Worm (Caenorhabditis elegans): Measurements from ENCODE around the gene rrsr-1.

rrsr-1 gene

ce11 chrV:14394743-14395142 lies 30.1 kb downstream of the rrsr-1 start, which contains the start of gene C15H11.13:
Gene C15H11.13, plus strand, starts transcription at chrV:14395043.
- no peak for TF ChIP-seq nhr-6 (tag; optimal IDR thresholded peaks at IDR 0.05)
- TF ChIP-seq elt-1 (tag; optimal IDR thresholded peaks at IDR 0.05) = no peak
- TF ChIP-seq mdl-1 (tag; optimal IDR thresholded peaks at IDR 0.05) = no peak
- no peak for TF ChIP-seq sma-9 (GFP tag; optimal IDR thresholded peaks at IDR 0.05)
- TF ChIP-seq sma-9 (tag; optimal IDR thresholded peaks at IDR 0.05) = no peak

ce11 chrV:14393504-14393903 lies 31.3 kb downstream of the rrsr-1 start, which contains the start of gene C15H11.1:
Gene C15H11.1, plus strand, starts transcription at chrV:14393804.
- TF ChIP-seq unc-62 (GFP tag; optimal IDR thresholded peaks at IDR 0.05) (no peak), R02D3.7 (tag; optimal IDR thresholded peaks at IDR 0.05) (no peak), nhr-11 (tag; optimal IDR thresholded peaks at IDR 0.05) (no peak), elt-3 (tag; optimal IDR thresholded peaks at IDR 0.05) (no peak), F13H6.1 (tag; optimal IDR thresholded peaks at IDR 0.05) (no peak), sem-4 (tag; optimal IDR thresholded peaks at IDR 0.05) (no peak), crh-2 (tag; optimal IDR thresholded peaks at IDR 0.05) (no peak), mab-5 (tag; optimal IDR thresholded peaks at IDR 0.05) (no peak), skn-1 (tag; optimal IDR thresholded peaks at IDR 0.05) (no peak), mbf-1 (tag; optimal IDR thresholded peaks at IDR 0.05) (no peak), unc-39 (tag; optimal IDR thresholded peaks at IDR 0.05) (no peak), nhr-77 (tag; optimal IDR thresholded peaks at IDR 0.05) (no peak), sma-3 (GFP tag; optimal IDR thresholded peaks at IDR 0.05) (no peak), ceh-82 (tag; optimal IDR thresholded peaks at IDR 0.05) (no peak), gmeb-1 (tag; optimal IDR thresholded peaks at IDR 0.05) (no peak), peb-1 (tag; optimal IDR thresholded peaks at IDR 0.05) (no peak), nhr-10 (tag; optimal IDR thresholded peaks at IDR 0.05) (no peak)

DNA sequence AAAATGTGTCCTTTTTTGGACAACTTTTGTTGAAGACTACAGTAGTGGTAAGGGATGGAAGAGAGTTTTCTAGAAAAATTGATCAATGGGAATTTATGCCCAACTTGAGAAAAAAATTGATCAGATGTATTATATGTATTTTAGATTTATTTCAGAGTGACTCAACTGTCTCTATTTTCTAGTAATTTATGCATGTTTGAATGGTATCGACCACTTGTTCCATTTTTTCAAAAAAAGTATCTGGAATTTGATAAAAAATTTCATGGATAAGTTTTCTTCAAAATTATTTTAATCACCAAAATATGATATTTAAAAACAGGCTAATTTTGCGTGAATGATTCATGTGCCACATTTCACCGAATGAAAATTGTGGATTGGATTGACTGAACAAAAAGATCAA lies 33.0 kb downstream of the rrsr-1 start, which contains the start of gene C15H11.10:
C15H11.10 (plus strand) TSS at position 301 of the 400 bp plus-strand sequence.
- no peak for TF ChIP-seq nhr-21 (tag; optimal IDR thresholded peaks at IDR 0.05)
- no peak for TF ChIP-seq ztf-4 (tag; optimal IDR thresholded peaks at IDR 0.05)
- TF ChIP-seq lin-39 (tag; optimal IDR thresholded peaks at IDR 0.05) = no peak
- no peak for TF ChIP-seq nhr-6 (tag; optimal IDR thresholded peaks at IDR 0.05)
- no peak for TF ChIP-seq F13H6.1 (tag; optimal IDR thresholded peaks at IDR 0.05)
- TF ChIP-seq nhr-237 (tag; optimal IDR thresholded peaks at IDR 0.05) = no peak
- TF ChIP-seq mbf-1 (tag; optimal IDR thresholded peaks at IDR 0.05) = no peak
- no peak for TF ChIP-seq nhr-23 (tag; optimal IDR thresholded peaks at IDR 0.05)
- TF ChIP-seq dmd-4 (tag; optimal IDR thresholded peaks at IDR 0.05) = no peak
- TF ChIP-seq Y55F3AM.14 (GFP tag; optimal IDR thresholded peaks at IDR 0.05) = no peak
- no peak for TF ChIP-seq mdl-1 (tag; optimal IDR thresholded peaks at IDR 0.05)

DNA sequence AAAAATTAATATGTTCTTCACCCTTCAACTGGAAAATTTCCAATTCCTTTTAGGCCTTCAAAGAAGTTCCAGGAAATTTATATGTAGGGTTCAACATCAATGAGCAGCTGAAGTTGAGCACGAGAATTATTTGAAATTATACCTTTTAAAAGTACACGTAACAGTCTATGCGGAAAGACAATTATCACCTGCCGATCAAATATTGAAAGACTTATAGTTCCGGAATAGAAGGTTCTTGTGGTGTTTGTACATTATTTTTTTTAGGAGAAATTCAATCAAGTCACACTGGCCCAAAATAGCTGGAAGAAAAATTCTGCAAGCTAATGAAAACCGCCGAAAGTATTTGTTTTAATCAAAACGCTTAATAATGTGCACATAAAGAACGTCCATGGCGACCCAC lies 44.6 kb downstream of the rrsr-1 start:
- TF ChIP-seq Y55F3AM.14 (GFP tag; optimal IDR thresholded peaks at IDR 0.05) (no peak), nhr-10 (tag; optimal IDR thresholded peaks at IDR 0.05) (no peak), nhr-21 (tag; optimal IDR thresholded peaks at IDR 0.05) (no peak), nhr-6 (tag; optimal IDR thresholded peaks at IDR 0.05) (no peak), dmd-4 (tag; optimal IDR thresholded peaks at IDR 0.05) (no peak), nhr-77 (tag; optimal IDR thresholded peaks at IDR 0.05) (no peak), sma-9 (GFP tag; optimal IDR thresholded peaks at IDR 0.05) (no peak), sma-9 (tag; optimal IDR thresholded peaks at IDR 0.05) (no peak), nhr-129 (tag; optimal IDR thresholded peaks at IDR 0.05) (no peak), alr-1 (tag; optimal IDR thresholded peaks at IDR 0.05) (no peak)

DNA sequence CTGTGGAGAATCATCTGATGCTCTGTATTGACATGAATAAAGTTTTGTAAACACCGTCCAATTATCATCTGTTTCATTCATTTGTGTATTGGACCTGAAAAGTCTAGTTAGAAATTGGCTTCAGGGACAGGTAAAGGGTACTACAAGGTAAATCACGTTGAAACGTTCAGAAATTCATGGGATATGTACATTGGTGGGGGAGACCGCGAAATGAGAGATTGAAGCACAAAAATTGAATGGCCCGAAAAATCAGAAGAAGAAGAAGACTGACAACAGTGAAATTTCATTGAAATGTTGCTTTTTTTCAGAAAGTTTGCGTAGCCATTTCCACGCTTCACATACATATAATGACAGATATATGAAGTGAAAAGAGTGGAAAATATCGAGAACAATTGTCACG lies 45.8 kb downstream of the rrsr-1 start, which contains the start of gene npr-43:
npr-43 (minus strand) TSS at position 101 of the 400 bp plus-strand sequence.
- TF ChIP-seq nhr-23 (tag; optimal IDR thresholded peaks at IDR 0.05) = no peak
- TF ChIP-seq ama-1 (optimal IDR thresholded peaks at IDR 0.05) = no peak
- TF ChIP-seq lsy-2 (tag; optimal IDR thresholded peaks at IDR 0.05) = no peak
- no peak for TF ChIP-seq nhr-12 (tag; optimal IDR thresholded peaks at IDR 0.05)
- TF ChIP-seq ztf-11 (tag; optimal IDR thresholded peaks at IDR 0.05) = no peak

ce11 chrV:14378052-14378451 lies 46.8 kb downstream of the rrsr-1 start:
- TF ChIP-seq nhr-77 (tag; optimal IDR thresholded peaks at IDR 0.05) (no peak), lsy-2 (tag; optimal IDR thresholded peaks at IDR 0.05) (no peak), ztf-4 (tag; optimal IDR thresholded peaks at IDR 0.05) (no peak), ztf-11 (tag; optimal IDR thresholded peaks at IDR 0.05) (no peak), F13H6.1 (tag; optimal IDR thresholded peaks at IDR 0.05) (no peak), nhr-11 (tag; optimal IDR thresholded peaks at IDR 0.05) (no peak), nhr-129 (tag; optimal IDR thresholded peaks at IDR 0.05) (no peak), ZK546.5 (tag; optimal IDR thresholded peaks at IDR 0.05) (no peak), lin-11 (tag; optimal IDR thresholded peaks at IDR 0.05) (no peak), ama-1 (optimal IDR thresholded peaks at IDR 0.05) (no peak)

Data from whole organism, L2 larva.